Worm (Caenorhabditis elegans) whole organism, young adult: Measurements from ENCODE around the gene irg-4.
A peak's percentile ranks its signal among the peaks of the same experiment; 100 is the strongest.

Experiments
- B0035.1 ChIP-seq: sonication (generic microtip); optimal IDR thresholded peaks from 2 replicates; lab custom pipeline; 2016; ENCODE audit warnings: missing genetic modification characterization, mild to moderate bottlenecking, missing compliant biosample characterization, missing genotype, missing genetic modification reagents
- D2030.7 ChIP-seq: fragments of 200-800 bp; sonication (Bioruptor generic); IDR thresholded peaks from 2 replicates; pipeline ENCODE4 v1.3.6; 2022; ENCODE audit warnings: missing genetic modification reagents, missing genetic modification characterization, missing compliant biosample characterization
- F49E8.2 ChIP-seq: sonication (generic microtip); optimal IDR thresholded peaks from 3 replicates; lab custom pipeline; 2017; ENCODE audit warnings: missing genetic modification characterization, mild to moderate bottlenecking, missing compliant biosample characterization, antibody characterized with exemption, moderate library complexity; ENCODE audit not compliant: insufficient read depth
- K11D2.4 ChIP-seq: fragments of 200-800 bp; sonication (Bioruptor generic); IDR thresholded peaks from 2 replicates; pipeline ENCODE4 v1.3.6; 2022; ENCODE audit warnings: missing genetic modification reagents, missing genetic modification characterization, missing compliant biosample characterization
- T26A5.8 ChIP-seq: sonication (generic microtip); optimal IDR thresholded peaks from 2 replicates; lab custom pipeline; 2016; ENCODE audit warnings: missing genetic modification characterization, missing compliant biosample characterization
- aptf-2 ChIP-seq: fragments of 200-800 bp; sonication (Bioruptor generic); conservative IDR thresholded peaks from 2 replicates; pipeline ENCODE4 v1.3.6; 2022; ENCODE audit warnings: missing genetic modification reagents, missing genetic modification characterization, missing compliant biosample characterization
- athp-1 ChIP-seq: sonication (generic microtip); optimal IDR thresholded peaks from 2 replicates; lab custom pipeline; 2017; ENCODE audit warnings: mild to moderate bottlenecking, missing genetic modification characterization, missing compliant biosample characterization
- attf-5 ChIP-seq: fragments of 200-800 bp; sonication (Bioruptor generic); optimal IDR thresholded peaks from 2 replicates; lab custom pipeline; 2018; ENCODE audit warnings: mild to moderate bottlenecking, missing genetic modification characterization, missing compliant biosample characterization
- attf-6 ChIP-seq: fragments of 200-800 bp; sonication (Bioruptor generic); IDR thresholded peaks from 2 replicates; pipeline ENCODE4 v1.3.6; 2022; ENCODE audit warnings: missing genetic modification reagents, missing genetic modification characterization, missing compliant biosample characterization
- bed-2 ChIP-seq: fragments of 200-800 bp; sonication (Bioruptor generic); IDR thresholded peaks from 2 replicates; pipeline ENCODE4 v1.3.6; 2022; ENCODE audit warnings: missing genetic modification reagents, missing genetic modification characterization, missing compliant biosample characterization
- ccch-3 ChIP-seq: fragments of 200-800 bp; sonication (Bioruptor generic); optimal IDR thresholded peaks from 2 replicates; lab custom pipeline; 2018; ENCODE audit warnings: mild to moderate bottlenecking, missing genetic modification characterization, missing compliant biosample characterization
- ceh-40 ChIP-seq: fragments of 200-800 bp; sonication (Bioruptor generic); IDR thresholded peaks from 2 replicates; pipeline ENCODE4 v1.3.6; 2022; ENCODE audit warnings: missing genetic modification characterization, missing compliant biosample characterization
- ceh-79 ChIP-seq: sonication (generic microtip); optimal IDR thresholded peaks from 2 replicates; lab custom pipeline; 2017; ENCODE audit warnings: mild to moderate bottlenecking, missing genetic modification characterization, missing compliant biosample characterization
- dox-1 ChIP-seq: fragments of 200-800 bp; sonication (Bioruptor generic); IDR thresholded peaks from 2 replicates; pipeline ENCODE4 v1.3.6; 2022; ENCODE audit warnings: missing genetic modification reagents, missing genetic modification characterization, missing compliant biosample characterization
- egl-18 ChIP-seq: fragments of 200-800 bp; sonication (Bioruptor generic); IDR thresholded peaks from 2 replicates; pipeline ENCODE4 v1.3.6; 2022; ENCODE audit warnings: missing genetic modification reagents, missing genetic modification characterization, missing compliant biosample characterization
- egl-44 ChIP-seq: fragments of 200-800 bp; sonication (Bioruptor generic); IDR thresholded peaks from 2 replicates; pipeline ENCODE4 v1.3.6; 2022; ENCODE audit warnings: missing genetic modification reagents, missing genetic modification characterization, missing compliant biosample characterization
- hlh-12 ChIP-seq: sonication (generic microtip); optimal IDR thresholded peaks from 2 replicates; lab custom pipeline; 2016; ENCODE audit warnings: missing genetic modification characterization, missing compliant biosample characterization
- hlh-26 ChIP-seq: fragments of 200-800 bp; sonication (Bioruptor generic); conservative IDR thresholded peaks from 2 replicates; pipeline ENCODE4 v1.3.6; 2022; ENCODE audit warnings: missing genetic modification reagents, missing genetic modification characterization, missing compliant biosample characterization
- hmg-1.2 ChIP-seq: fragments of 200-800 bp; sonication (Bioruptor generic); IDR thresholded peaks from 2 replicates; pipeline ENCODE4 v1.3.6; 2022; ENCODE audit warnings: missing genetic modification reagents, missing genetic modification characterization, missing compliant biosample characterization
- hsf-1 ChIP-seq: fragments of 200-800 bp; sonication (Bioruptor generic); IDR thresholded peaks from 2 replicates; pipeline ENCODE4 v1.3.6; 2022; ENCODE audit warnings: missing genetic modification reagents, missing genetic modification characterization, missing compliant biosample characterization
- lin-54 ChIP-seq: fragments of 200-800 bp; sonication (Bioruptor generic); optimal IDR thresholded peaks from 2 replicates; lab custom pipeline; 2018; ENCODE audit warnings: mild to moderate bottlenecking, missing genetic modification characterization, missing compliant biosample characterization
- lsl-1 ChIP-seq: fragments of 200-800 bp; sonication (Bioruptor generic); optimal IDR thresholded peaks from 2 replicates; lab custom pipeline; 2018; ENCODE audit warnings: mild to moderate bottlenecking, missing genetic modification characterization, moderate library complexity, missing compliant biosample characterization
- lsy-27 ChIP-seq: sonication (generic microtip); optimal IDR thresholded peaks from 2 replicates; lab custom pipeline; 2017; ENCODE audit warnings: missing genetic modification characterization, mild to moderate bottlenecking, missing compliant biosample characterization, antibody characterized with exemption, missing genotype, borderline replicate concordance; ENCODE audit not compliant: insufficient read depth
- madf-3 ChIP-seq: fragments of 200-800 bp; sonication (Bioruptor generic); IDR thresholded peaks from 2 replicates; pipeline ENCODE4 v1.3.6; 2022; ENCODE audit warnings: missing genetic modification reagents, missing genetic modification characterization, missing compliant biosample characterization
- madf-6 ChIP-seq: fragments of 200-800 bp; sonication (Bioruptor generic); IDR thresholded peaks from 2 replicates; pipeline ENCODE4 v1.3.6; 2022; ENCODE audit warnings: missing genetic modification reagents, missing genetic modification characterization, missing compliant biosample characterization
- nfya-2 ChIP-seq: fragments of 200-800 bp; sonication (Bioruptor generic); IDR thresholded peaks from 2 replicates; pipeline ENCODE4 v1.3.6; 2022; ENCODE audit warnings: missing genetic modification reagents, missing genetic modification characterization, missing compliant biosample characterization
- nhr-120 ChIP-seq: fragments of 200-800 bp; sonication (Bioruptor generic); IDR thresholded peaks from 2 replicates; pipeline ENCODE4 v1.3.6; 2022; ENCODE audit warnings: missing genetic modification characterization, missing compliant biosample characterization
- nhr-179 ChIP-seq: sonication (generic microtip); optimal IDR thresholded peaks from 2 replicates; lab custom pipeline; 2016; ENCODE audit warnings: mild to moderate bottlenecking, missing genetic modification characterization, missing compliant biosample characterization
- nhr-80 ChIP-seq: sonication (generic microtip); optimal IDR thresholded peaks from 2 replicates; lab custom pipeline; 2016; ENCODE audit warnings: missing genetic modification characterization, missing compliant biosample characterization
- sdz-38 ChIP-seq: sonication (generic microtip); optimal IDR thresholded peaks from 2 replicates; lab custom pipeline; 2016; ENCODE audit warnings: missing genotype, missing genetic modification characterization, missing compliant biosample characterization
- sea-2 ChIP-seq: fragments of 200-800 bp; sonication (Bioruptor generic); IDR thresholded peaks from 2 replicates; pipeline ENCODE4 v1.3.6; 2022; ENCODE audit warnings: missing genetic modification characterization, missing compliant biosample characterization
- snpc-1.1 ChIP-seq: sonication (generic microtip); optimal IDR thresholded peaks from 2 replicates; lab custom pipeline; 2017; ENCODE audit warnings: missing genetic modification characterization, mild to moderate bottlenecking, missing compliant biosample characterization, antibody characterized with exemption, moderate library complexity, missing genotype, missing genetic modification reagents; ENCODE audit not compliant: insufficient read depth
- snpc-1.3 ChIP-seq: sonication (generic microtip); optimal IDR thresholded peaks from 2 replicates; lab custom pipeline; 2017; ENCODE audit warnings: missing genetic modification characterization, mild to moderate bottlenecking, missing compliant biosample characterization, antibody characterized with exemption, moderate library complexity, missing genotype, missing genetic modification reagents; ENCODE audit not compliant: insufficient read depth
- somi-1 ChIP-seq: fragments of 200-800 bp; sonication (Bioruptor generic); optimal IDR thresholded peaks from 2 replicates; lab custom pipeline; 2018; ENCODE audit warnings: mild to moderate bottlenecking, missing genetic modification characterization, missing compliant biosample characterization
- tbx-9 ChIP-seq: sonication (generic microtip); optimal IDR thresholded peaks from 2 replicates; lab custom pipeline; 2016; ENCODE audit warnings: borderline replicate concordance, missing genetic modification characterization, inconsistent platforms, missing compliant biosample characterization
- tlf-1 ChIP-seq: fragments of 200-800 bp; sonication (Bioruptor generic); optimal IDR thresholded peaks from 2 replicates; lab custom pipeline; 2018; ENCODE audit warnings: mild to moderate bottlenecking, missing genetic modification characterization, missing compliant biosample characterization
- zfh-2 ChIP-seq: fragments of 200-800 bp; sonication (Bioruptor generic); conservative IDR thresholded peaks from 2 replicates; pipeline ENCODE4 v1.3.6; 2022; ENCODE audit warnings: missing genetic modification reagents, missing genetic modification characterization, missing compliant biosample characterization
- zim-3 ChIP-seq: sonication (generic microtip); optimal IDR thresholded peaks from 2 replicates; lab custom pipeline; 2017; ENCODE audit warnings: mild to moderate bottlenecking, missing genetic modification characterization, moderate library complexity, missing compliant biosample characterization
- ztf-22 ChIP-seq: fragments of 200-800 bp; sonication (Bioruptor generic); optimal IDR thresholded peaks from 2 replicates; lab custom pipeline; 2018; ENCODE audit warnings: mild to moderate bottlenecking, missing genetic modification characterization, moderate library complexity, missing compliant biosample characterization
- ztf-25 ChIP-seq: fragments of 200-800 bp; sonication (Bioruptor generic); IDR thresholded peaks from 2 replicates; pipeline ENCODE4 v1.3.6; 2022; ENCODE audit warnings: missing genetic modification reagents, missing genetic modification characterization, missing compliant biosample characterization

Gene irg-4

ce11 chrIV:12454750-12455149 is 19.1 kb downstream of the irg-4 start, which contains the start of gene smz-1:
Gene smz-1, plus strand, starts transcription at chrIV:12455050.
- TF ChIP-seq ceh-79 (tag; lab: Kevin White, UChicago) (no peak), madf-3 (GFP tag; lab: Robert Waterston, UW) (no peak), hsf-1 (GFP tag; lab: Robert Waterston, UW) (no peak), F49E8.2 (tag; lab: Kevin White, UChicago) (no peak), snpc-1.1 (tag; lab: Kevin White, UChicago) (no peak), snpc-1.3 (tag; lab: Kevin White, UChicago) (no peak), madf-6 (GFP tag; lab: Robert Waterston, UW) (no peak), lsy-27 (tag; lab: Kevin White, UChicago) (no peak), sdz-38 (tag; lab: Kevin White, UChicago) (no peak), K11D2.4 (GFP tag; lab: Robert Waterston, UW) (no peak), zfh-2 (no peak), dox-1 (GFP tag; lab: Robert Waterston, UW) (no peak), ceh-40 (GFP tag; lab: Robert Waterston, UW) (no peak), bed-2 (GFP tag; lab: Robert Waterston, UW) (no peak), nfya-2 (GFP tag; lab: Robert Waterston, UW) (no peak), sea-2 (GFP tag; lab: Robert Waterston, UW) (no peak), T26A5.8 (no peak)
- TF ChIP-seq, all 124 proteins: peak for 0

- TF ChIP-seq hlh-26 (GFP tag; lab: Robert Waterston, UW), result no peak
- TF ChIP-seq egl-18, result no peak
These were observed 21.0 kb downstream of the irg-4 start, which contains the start of gene C25G4.7 for ce11 chrIV:12456613-12457012. Gene C25G4.7, plus strand, starts transcription at chrIV:12456913.

- TF ChIP-seq tbx-9 (tag; lab: Kevin White, UChicago) (no peak), attf-5 (no peak), ztf-25 (GFP tag; lab: Robert Waterston, UW) (no peak)
These were observed 27.7 kb downstream of the irg-4 start, which contains the start of gene C25G4.8 for ce11 chrIV:12463370-12463769. Gene C25G4.8, minus strand, starts transcription at chrIV:12463470.

- TF ChIP-seq nhr-80 (tag; lab: Kevin White, UChicago), result no peak
- no peak for TF ChIP-seq somi-1 (GFP tag; lab: Kevin White, UChicago)
- TF ChIP-seq ccch-3, result no peak
- no peak for TF ChIP-seq zim-3 (tag; lab: Kevin White, UChicago)
These were observed 29.2 kb downstream of the irg-4 start for ce11 chrIV:12464822-12465221.

- 0 out of 2 replicates have a peak, but pooled peaks have one; percentile 60 for TF ChIP-seq aptf-2
- TF ChIP-seq hlh-12 (tag; lab: Kevin White, UChicago), result no peak
- TF ChIP-seq hmg-1.2 (GFP tag; lab: Robert Waterston, UW), result peak; percentile 41; the same call in 1 of the 2 replicates
- TF ChIP-seq, all 124 proteins: peak for 2
These were observed 32.1 kb downstream of the irg-4 start for ce11 chrIV:12467761-12468160.

- TF ChIP-seq snpc-1.3 (tag; lab: Kevin White, UChicago) (no peak), B0035.1 (tag; lab: Kevin White, UChicago) (no peak), ztf-22 (no peak), lsl-1 (GFP tag; lab: Kevin White, UChicago) (no peak), lin-54 (GFP tag; lab: Kevin White, UChicago) (no peak), attf-6 (GFP tag; lab: Robert Waterston, UW) (no peak), egl-44 (no peak), nhr-179 (tag; lab: Kevin White, UChicago) (no peak), tlf-1 (GFP tag; lab: Kevin White, UChicago) (no peak), bed-2 (GFP tag; lab: Robert Waterston, UW) (no peak), nhr-120 (GFP tag; lab: Robert Waterston, UW) (no peak), D2030.7 (GFP tag; lab: Robert Waterston, UW) (no peak), hlh-12 (tag; lab: Kevin White, UChicago) (no peak), athp-1 (tag; lab: Kevin White, UChicago) (no peak)
These were observed 32.7 kb downstream of the irg-4 start, which contains the start of gene igdb-2 for ce11 chrIV:12468359-12468758. Gene igdb-2, plus strand, starts transcription at chrIV:12468659.
